Worm (Caenorhabditis elegans) whole organism, L4 larva: ENCODE results near the gene sdz-6.

Source experiments
- Y105C5A.15 ChIP-seq: fragments of 200-800 bp; sonication (Bioruptor generic); IDR thresholded peaks from 2 replicates; pipeline ENCODE4 v1.3.6; 2022; ENCODE audit warnings: missing genetic modification characterization, missing compliant biosample characterization
- arid-1 ChIP-seq: fragments of 200-800 bp; sonication (Bioruptor generic); conservative IDR thresholded peaks from 2 replicates; pipeline ENCODE4 v1.3.6; 2022; ENCODE audit warnings: missing genetic modification reagents, missing genetic modification characterization, missing compliant biosample characterization
- ceh-82 ChIP-seq: sonication (generic microtip); optimal IDR thresholded peaks from 2 replicates; lab custom pipeline; 2017; ENCODE audit warnings: missing biosample characterization, missing genetic modification characterization
- dmd-8 ChIP-seq: fragments of 200-800 bp; sonication (Bioruptor generic); IDR thresholded peaks from 2 replicates; pipeline ENCODE4 v1.3.6; 2022; ENCODE audit warnings: missing genetic modification characterization, missing compliant biosample characterization
- egl-27 ChIP-seq: sonication (generic microtip); optimal IDR thresholded peaks from 3 replicates; lab custom pipeline; 2017; ENCODE audit warnings: missing biosample characterization, missing genetic modification reagents, missing genetic modification characterization
- fkh-10 ChIP-seq: fragments of 150-350 bp; optimal IDR thresholded peaks from 2 replicates; lab custom pipeline; 2014; ENCODE audit warnings: missing biosample characterization, missing genetic modification reagents, missing genetic modification characterization
- fos-1 ChIP-seq: fragments of 150-350 bp; optimal IDR thresholded peaks from 2 replicates; lab custom pipeline; 2014; ENCODE audit warnings: missing biosample characterization, missing genetic modification characterization
- gei-8 ChIP-seq: fragments of 200-800 bp; sonication (Bioruptor generic); optimal IDR thresholded peaks from 2 replicates; lab custom pipeline; 2018; ENCODE audit warnings: mild to moderate bottlenecking, missing genetic modification characterization, missing compliant biosample characterization
- lin-13 ChIP-seq: fragments of 150-350 bp; optimal IDR thresholded peaks from 2 replicates; lab custom pipeline; 2014; ENCODE audit warnings: missing biosample characterization, missing genetic modification reagents, missing genetic modification characterization
- mdl-1 ChIP-seq, 2 experiments: fragments of 150-350 bp in 1 of 2; sonication (generic microtip) in 1 of 2; optimal IDR thresholded peaks; 2 replicates each; lab custom pipeline; 2014 to 2017; ENCODE audit warnings: missing biosample characterization in 2 of 2, missing genetic modification characterization in 2 of 2
- mes-2 ChIP-seq: sonication (generic microtip); optimal IDR thresholded peaks from 2 replicates; lab custom pipeline; 2016; ENCODE audit warnings: missing genotype, mild to moderate bottlenecking, missing genetic modification characterization, missing compliant biosample characterization; ENCODE audit not compliant: poor library complexity, severe bottlenecking
- set-16 ChIP-seq: fragments of 200-800 bp; sonication (Bioruptor generic); IDR thresholded peaks from 2 replicates; pipeline ENCODE4 v1.3.6; 2022; ENCODE audit warnings: missing genetic modification reagents, missing genetic modification characterization, missing compliant biosample characterization

ce11 chrV:19303589-19304174 is 16.7 kb upstream of the sdz-6 start, which contains the start of the genes fbxb-63 and fbxb-61:
- no peak for TF ChIP-seq mdl-1 (tag; optimal IDR thresholded peaks at IDR 0.05; lab: Kevin White, UChicago)
- TF ChIP-seq lin-13 (GFP tag; lab: Kevin White, UChicago) = no peak
- no peak for TF ChIP-seq dmd-8 (GFP tag; lab: Robert Waterston, UW)
- TF ChIP-seq fos-1 (tag; lab: Kevin White, UChicago) = no peak
- no peak for TF ChIP-seq arid-1 (GFP tag; lab: Robert Waterston, UW)
- TF ChIP-seq gei-8 (GFP tag; lab: Kevin White, UChicago) = no peak
- no peak for TF ChIP-seq fkh-10 (GFP tag; lab: Kevin White, UChicago)
- no peak for TF ChIP-seq egl-27 (tag; lab: Kevin White, UChicago)
- TF ChIP-seq mes-2 (tag; lab: Kevin White, UChicago) = no peak
- no peak for TF ChIP-seq set-16 (GFP tag; lab: Robert Waterston, UW)
- TF ChIP-seq Y105C5A.15 (GFP tag; lab: Robert Waterston, UW) = no peak
- no peak for TF ChIP-seq ceh-82 (tag; lab: Kevin White, UChicago)
